Worm (Caenorhabditis elegans) whole organism, L3 larva: ENCODE measurements around the gene C34B4.3.
A peak's percentile ranks its signal among the peaks of the same experiment; 100 is the strongest.

Experiments used
- R02D3.7 ChIP-seq: fragments of 150-350 bp; optimal IDR thresholded peaks from 2 replicates; lab custom pipeline; 2014; ENCODE audit warnings: missing biosample characterization, missing genetic modification characterization
- ZK546.5 ChIP-seq: sonication (generic microtip); optimal IDR thresholded peaks from 2 replicates; lab custom pipeline; 2017; ENCODE audit warnings: missing biosample characterization, missing genetic modification characterization
- aly-2 ChIP-seq: fragments of 150-350 bp; optimal IDR thresholded peaks from 2 replicates; lab custom pipeline; 2014; ENCODE audit warnings: missing biosample characterization, missing genetic modification characterization
- ama-1 ChIP-seq: fragments of 150-350 bp; optimal IDR thresholded peaks from 2 replicates; lab custom pipeline; 2018
- ceh-16 ChIP-seq: sonication (generic microtip); optimal IDR thresholded peaks from 2 replicates; lab custom pipeline; 2017; ENCODE audit warnings: missing biosample characterization, missing genetic modification characterization
- ceh-28 ChIP-seq: fragments of 150-350 bp; optimal IDR thresholded peaks from 2 replicates; lab custom pipeline; 2014; ENCODE audit warnings: missing biosample characterization, missing genetic modification reagents, missing genetic modification characterization
- ceh-82 ChIP-seq: fragments of 150-350 bp; optimal IDR thresholded peaks from 2 replicates; lab custom pipeline; 2014; ENCODE audit warnings: missing biosample characterization, missing genetic modification characterization
- ceh-9 ChIP-seq: sonication (generic microtip); optimal IDR thresholded peaks from 2 replicates; lab custom pipeline; 2018; ENCODE audit warnings: missing biosample characterization, missing genetic modification characterization
- daf-12 ChIP-seq: fragments of 150-350 bp; optimal IDR thresholded peaks from 2 replicates; lab custom pipeline; 2014; ENCODE audit warnings: missing biosample characterization, missing genetic modification reagents, missing genetic modification characterization
- egl-27 ChIP-seq: sonication (generic microtip); optimal IDR thresholded peaks from 4 replicates; lab custom pipeline; 2017; ENCODE audit warnings: missing biosample characterization, missing genetic modification reagents, missing genetic modification characterization
- egl-5 ChIP-seq: fragments of 150-350 bp; optimal IDR thresholded peaks from 2 replicates; lab custom pipeline; 2017; ENCODE audit warnings: missing biosample characterization, missing genetic modification reagents, missing genetic modification characterization, inconsistent platforms
- elt-1 ChIP-seq: fragments of 150-350 bp; optimal IDR thresholded peaks from 2 replicates; lab custom pipeline; 2014; ENCODE audit warnings: missing biosample characterization, missing genetic modification characterization
- elt-2 ChIP-seq: sonication (generic microtip); optimal IDR thresholded peaks from 2 replicates; lab custom pipeline; 2016; ENCODE audit warnings: missing genetic modification reagents, mild to moderate bottlenecking, missing genetic modification characterization, missing compliant biosample characterization
- elt-3 ChIP-seq, 3 experiments: fragments of 150-350 bp in 1 of 3; sonication (generic microtip) in 2 of 3; optimal IDR thresholded peaks; 2 replicates in 2 of 3; 4 replicates in 1 of 3; lab custom pipeline; 2014 to 2017; ENCODE audit warnings: missing biosample characterization in 3 of 3, missing genetic modification characterization in 3 of 3
- eor-1 ChIP-seq, 2 experiments: fragments of 150-350 bp; optimal IDR thresholded peaks; 2 replicates each; lab custom pipeline; 2014 to 2018; ENCODE audit warnings: missing biosample characterization in 2 of 2, missing genetic modification characterization in 2 of 2
- fkh-10 ChIP-seq: sonication (generic microtip); optimal IDR thresholded peaks from 2 replicates; lab custom pipeline; 2017; ENCODE audit warnings: missing biosample characterization, missing genetic modification reagents, missing genetic modification characterization
- fkh-2 ChIP-seq: fragments of 150-350 bp; optimal IDR thresholded peaks from 2 replicates; lab custom pipeline; 2014; ENCODE audit warnings: missing biosample characterization, missing genetic modification reagents, missing genetic modification characterization
- fos-1 ChIP-seq: fragments of 150-350 bp; optimal IDR thresholded peaks from 2 replicates; lab custom pipeline; 2014; ENCODE audit warnings: missing biosample characterization, missing genetic modification characterization
- hmg-11 ChIP-seq: sonication (generic microtip); optimal IDR thresholded peaks from 2 replicates; lab custom pipeline; 2016; ENCODE audit warnings: missing genetic modification characterization, missing compliant biosample characterization
- jun-1 ChIP-seq: fragments of 150-350 bp; optimal IDR thresholded peaks from 2 replicates; lab custom pipeline; 2014; ENCODE audit warnings: missing biosample characterization, missing genetic modification reagents, missing genetic modification characterization
- lin-15B ChIP-seq: fragments of 150-350 bp; optimal IDR thresholded peaks from 2 replicates; lab custom pipeline; 2014; ENCODE audit warnings: missing biosample characterization, missing genetic modification characterization
- lin-39 ChIP-seq: fragments of 150-350 bp; optimal IDR thresholded peaks from 2 replicates; lab custom pipeline; 2018; ENCODE audit warnings: missing biosample characterization, missing genetic modification reagents, missing genetic modification characterization
- lsy-12 ChIP-seq: sonication (generic microtip); optimal IDR thresholded peaks from 2 replicates; lab custom pipeline; 2016; ENCODE audit warnings: mild to moderate bottlenecking, missing genetic modification characterization, missing compliant biosample characterization
- mdl-1 ChIP-seq: fragments of 150-350 bp; optimal IDR thresholded peaks from 2 replicates; lab custom pipeline; 2014; ENCODE audit warnings: missing biosample characterization, missing genetic modification characterization
- mml-1 ChIP-seq: fragments of 150-350 bp; sonication (generic microtip); optimal IDR thresholded peaks from 3 replicates; lab custom pipeline; 2014; ENCODE audit warnings: missing biosample characterization, missing genetic modification characterization
- nfya-1 ChIP-seq: sonication (generic microtip); optimal IDR thresholded peaks from 2 replicates; lab custom pipeline; 2017; ENCODE audit warnings: missing genetic modification characterization, mild to moderate bottlenecking, missing compliant biosample characterization, antibody characterized with exemption, moderate library complexity; ENCODE audit not compliant: insufficient read depth
- nhr-11 ChIP-seq: fragments of 150-350 bp; optimal IDR thresholded peaks from 2 replicates; lab custom pipeline; 2014; ENCODE audit warnings: missing biosample characterization, missing genetic modification characterization
- nhr-12 ChIP-seq: fragments of 150-350 bp; optimal IDR thresholded peaks from 2 replicates; lab custom pipeline; 2014; ENCODE audit warnings: missing biosample characterization, missing genetic modification characterization
- nhr-23 ChIP-seq: fragments of 150-350 bp; optimal IDR thresholded peaks from 2 replicates; lab custom pipeline; 2014; ENCODE audit warnings: missing biosample characterization, missing genetic modification reagents, missing genetic modification characterization
- nhr-237 ChIP-seq: fragments of 150-350 bp; optimal IDR thresholded peaks from 2 replicates; lab custom pipeline; 2014; ENCODE audit warnings: missing biosample characterization, missing genetic modification characterization
- nhr-25 ChIP-seq: sonication (generic microtip); optimal IDR thresholded peaks from 2 replicates; lab custom pipeline; 2017; ENCODE audit warnings: missing biosample characterization, missing genetic modification characterization
- nhr-28 ChIP-seq: fragments of 150-350 bp; optimal IDR thresholded peaks from 2 replicates; lab custom pipeline; 2014; ENCODE audit warnings: missing biosample characterization, missing genetic modification characterization
- nhr-43 ChIP-seq: sonication (generic microtip); optimal IDR thresholded peaks from 2 replicates; lab custom pipeline; 2016; ENCODE audit warnings: mild to moderate bottlenecking, missing genetic modification characterization, missing compliant biosample characterization; ENCODE audit not compliant: poor library complexity, severe bottlenecking
- nhr-67 ChIP-seq: fragments of 150-350 bp; optimal IDR thresholded peaks from 2 replicates; lab custom pipeline; 2014; ENCODE audit warnings: missing biosample characterization, missing genetic modification characterization
- nhr-76 ChIP-seq: fragments of 150-350 bp; sonication (generic microtip); optimal IDR thresholded peaks from 5 replicates; lab custom pipeline; 2014; ENCODE audit warnings: missing biosample characterization, missing genetic modification characterization
- nhr-77 ChIP-seq: fragments of 150-350 bp; optimal IDR thresholded peaks from 2 replicates; lab custom pipeline; 2014; ENCODE audit warnings: missing biosample characterization, missing genetic modification characterization
- pha-4 ChIP-seq: fragments of 150-350 bp; optimal IDR thresholded peaks from 2 replicates; lab custom pipeline; 2014; ENCODE audit warnings: missing biosample characterization, missing genetic modification reagents, missing genetic modification characterization
- pqm-1 ChIP-seq: fragments of 150-350 bp; optimal IDR thresholded peaks from 2 replicates; lab custom pipeline; 2017; ENCODE audit warnings: missing biosample characterization, missing genetic modification characterization, inconsistent platforms
- sea-2 ChIP-seq: fragments of 150-350 bp; sonication (generic microtip); optimal IDR thresholded peaks from 4 replicates; lab custom pipeline; 2014; ENCODE audit warnings: missing biosample characterization, missing genetic modification reagents, missing genetic modification characterization
- skn-1 ChIP-seq: fragments of 150-350 bp; optimal IDR thresholded peaks from 2 replicates; lab custom pipeline; 2014; ENCODE audit warnings: missing biosample characterization, missing genetic modification characterization
- snpc-4 ChIP-seq: fragments of 150-350 bp; optimal IDR thresholded peaks from 2 replicates; lab custom pipeline; 2014; ENCODE audit warnings: missing biosample characterization, missing genetic modification characterization
- tbx-2 ChIP-seq: sonication (generic microtip); optimal IDR thresholded peaks from 2 replicates; lab custom pipeline; 2016; ENCODE audit warnings: mild to moderate bottlenecking, missing genetic modification characterization, missing compliant biosample characterization
- unc-39 ChIP-seq: sonication (generic microtip); optimal IDR thresholded peaks from 4 replicates; lab custom pipeline; 2017; ENCODE audit warnings: missing biosample characterization, missing genetic modification characterization
- unc-62 ChIP-seq: fragments of 150-350 bp; sonication (generic microtip); optimal IDR thresholded peaks from 4 replicates; lab custom pipeline; 2014; ENCODE audit warnings: missing biosample characterization, missing genetic modification reagents, missing genetic modification characterization
- zag-1 ChIP-seq: fragments of 150-350 bp; optimal IDR thresholded peaks from 2 replicates; lab custom pipeline; 2014; ENCODE audit warnings: missing biosample characterization, missing genetic modification characterization
- ztf-11 ChIP-seq: fragments of 150-350 bp; optimal IDR thresholded peaks from 2 replicates; lab custom pipeline; 2014; ENCODE audit warnings: missing biosample characterization, missing genetic modification characterization
- ztf-4 ChIP-seq: fragments of 150-350 bp; optimal IDR thresholded peaks from 2 replicates; lab custom pipeline; 2014; ENCODE audit warnings: missing biosample characterization, missing genetic modification characterization

Gene C34B4.3

DNA sequence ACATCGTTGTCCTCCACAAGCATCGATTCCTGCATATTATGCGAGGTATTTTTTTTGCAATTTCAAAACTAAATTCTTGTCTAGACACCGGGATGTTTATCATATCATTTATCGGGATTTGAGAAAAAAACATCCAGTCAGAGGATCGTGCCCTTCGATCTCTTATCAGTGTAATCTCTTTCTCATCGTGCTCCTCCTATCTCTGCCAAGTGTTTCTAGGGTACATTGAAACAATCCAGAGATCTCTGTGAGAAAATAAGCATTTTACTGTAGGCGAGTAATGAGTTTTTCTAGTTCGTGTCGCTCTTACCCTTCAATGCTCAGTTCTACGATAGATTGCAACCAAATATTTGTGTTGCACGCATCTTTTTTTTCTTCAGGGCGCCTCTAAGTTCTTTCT lies 17.5 kb upstream of the C34B4.3 start:
- TF ChIP-seq ceh-16 (tag; lab: Kevin White, UChicago) (no peak), R02D3.7 (no peak), pqm-1 (no peak), pha-4 (peak; percentile 27), jun-1 (tag; lab: Kevin White, UChicago) (no peak)
- TF ChIP-seq, all 47 proteins: peak for 1

DNA sequence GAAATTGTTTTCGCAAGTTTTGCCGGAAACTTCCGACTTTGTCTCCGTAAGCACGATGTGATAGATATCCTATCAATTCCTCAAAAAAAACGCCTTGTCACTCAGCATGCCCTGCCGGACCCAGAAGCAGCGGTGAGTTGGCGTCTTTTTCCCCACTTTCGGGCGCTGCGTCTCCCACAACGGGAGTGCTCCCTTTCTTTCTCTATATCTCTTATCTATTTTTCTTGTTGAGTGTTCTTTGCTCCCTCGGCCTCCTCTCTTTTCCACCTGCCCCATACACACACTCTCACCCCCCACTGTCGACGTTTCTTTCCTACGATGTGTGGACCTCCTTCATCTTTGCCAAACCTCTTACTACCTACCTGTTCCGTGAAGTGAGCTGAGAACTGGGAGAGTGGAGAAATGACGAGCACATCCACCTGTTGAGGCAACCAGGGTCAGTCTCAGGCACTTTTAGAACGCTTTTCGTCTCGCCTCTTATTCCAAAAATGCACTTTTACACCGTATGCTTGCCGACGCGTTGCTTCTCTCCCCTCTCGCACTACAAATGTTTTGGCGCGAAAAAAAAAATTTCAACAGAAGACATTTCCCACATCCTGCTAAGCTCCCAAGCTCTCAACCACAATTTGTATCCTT lies 15.1 kb upstream of the C34B4.3 start:
- TF ChIP-seq ZK546.5 (tag; lab: Kevin White, UChicago) (no peak), nhr-11 (tag; lab: Kevin White, UChicago) (no peak), ceh-28 (tag; lab: Kevin White, UChicago) (peak; percentile 24), nhr-77 (no peak), nhr-23 (tag; lab: Kevin White, UChicago) (peak; percentile 17), lin-15B (peak; percentile 48), ztf-4 (tag; lab: Kevin White, UChicago) (no peak), nhr-237 (tag; lab: Kevin White, UChicago) (no peak), elt-1 (peak; percentile 4), mdl-1 (tag; lab: Kevin White, UChicago) (peak; percentile 25), mml-1 (no peak), pha-4 (peak; percentile 71), snpc-4 (tag; lab: Kevin White, UChicago) (peak; percentile 61), ama-1 (peak; percentile 75), fos-1 (tag; lab: Kevin White, UChicago) (no peak), elt-3 (tag; optimal IDR thresholded peaks at IDR 0.05; lab: Kevin White, UChicago) (no peak), egl-27 (tag; lab: Kevin White, UChicago) (no peak), nhr-12 (tag; lab: Kevin White, UChicago) (no peak), elt-2 (tag; lab: Kevin White, UChicago) (peak; percentile 67), R02D3.7 (peak; percentile 48), nhr-67 (tag; lab: Kevin White, UChicago) (no peak), ceh-16 (tag; lab: Kevin White, UChicago) (no peak), ceh-9 (tag; lab: Kevin White, UChicago) (no peak), lin-39 (tag; lab: Kevin White, UChicago) (peak; percentile 87), nhr-43 (tag; lab: Kevin White, UChicago) (peak; percentile 46), sea-2 (no peak), fkh-10 (GFP tag; lab: Kevin White, UChicago) (no peak), nhr-28 (no peak), tbx-2 (peak; percentile 23), unc-39 (no peak), eor-1 (tag; optimal IDR thresholded peaks at IDR 0.05; lab: Kevin White, UChicago) (no peak), jun-1 (tag; lab: Kevin White, UChicago) (no peak), daf-12 (no peak), nhr-25 (tag; lab: Kevin White, UChicago) (peak; percentile 29), fkh-2 (tag; lab: Kevin White, UChicago) (no peak), nhr-76 (tag; lab: Kevin White, UChicago) (no peak), aly-2 (tag; lab: Kevin White, UChicago) (no peak), ceh-82 (tag; lab: Kevin White, UChicago) (peak; percentile 2), nfya-1 (tag; lab: Kevin White, UChicago) (peak; percentile 77), ztf-11 (tag; lab: Kevin White, UChicago) (no peak), unc-62 (GFP tag; lab: Kevin White, UChicago) (peak; percentile 93), hmg-11 (tag; lab: Kevin White, UChicago) (peak; percentile 90), pqm-1 (peak; percentile 37), zag-1 (tag; lab: Kevin White, UChicago) (no peak), lsy-12 (tag; lab: Kevin White, UChicago) (peak; percentile 26), skn-1 (tag; lab: Kevin White, UChicago) (peak; percentile 4), egl-5 (peak; percentile 3)
